Fruit fly (Drosophila melanogaster): Measurements from ENCODE around the gene CG9541.

CG9541 gene

DNA sequence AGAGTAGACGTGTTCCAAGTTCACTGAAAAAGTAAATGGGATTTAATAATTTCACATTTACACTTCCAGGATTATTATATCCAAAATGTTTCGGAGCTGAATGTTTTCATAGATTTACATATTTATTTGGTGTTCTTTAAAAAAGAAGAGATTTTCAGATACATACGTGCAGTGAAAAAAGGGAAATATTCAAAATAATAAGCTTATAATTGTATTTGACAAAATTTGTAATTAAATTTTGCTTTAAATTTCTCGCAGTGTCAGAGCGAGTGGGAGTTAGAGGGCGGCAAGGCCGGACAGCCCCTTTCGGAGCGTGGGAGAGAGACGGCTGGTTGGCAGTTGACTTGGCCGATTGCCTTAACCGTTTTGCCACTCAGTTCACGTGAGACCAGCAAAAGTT, 38.2 kb downstream of the CG9541 start, which contains the start of gene Tsp29Fb (continued):
- TF ChIP-seq CG7963 (GFP tag; IDR thresholded peaks at IDR 0.05; ENCODE audit: partially characterized antibody) = no peak
- TF ChIP-seq YL-1 (GFP tag; optimal IDR thresholded peaks at IDR 0.05) = no peak
- TF ChIP-seq Rx (GFP tag; IDR thresholded peaks at IDR 0.05) = peak; percentile 47; the same call in 1 of the 2 replicates
- TF ChIP-seq tgo (GFP tag; IDR thresholded peaks at IDR 0.05) = peak; percentile 80
- no peak for TF ChIP-seq Camta (GFP tag; optimal IDR thresholded peaks at IDR 0.05)
- TF ChIP-seq CG30403 (GFP tag; optimal IDR thresholded peaks at IDR 0.05) = peak; percentile 87
- no peak for TF ChIP-seq otp (GFP tag; IDR thresholded peaks at IDR 0.05)
- peak; percentile 16 for TF ChIP-seq CG1792 (GFP tag; optimal IDR thresholded peaks at IDR 0.05)
- no peak for TF ChIP-seq toy (GFP tag; IDR thresholded peaks at IDR 0.05)
- TF ChIP-seq Sry-δ (GFP tag; optimal IDR thresholded peaks at IDR 0.05) = peak; percentile 7
- TF ChIP-seq lola (GFP tag; optimal IDR thresholded peaks at IDR 0.05) = no peak
- no peak for TF ChIP-seq peb (GFP tag; IDR thresholded peaks at IDR 0.05)
- no peak for TF ChIP-seq CG43689 (GFP tag; IDR thresholded peaks at IDR 0.05)
- TF ChIP-seq Vsx1 (GFP tag; optimal IDR thresholded peaks at IDR 0.05) = no peak
- TF ChIP-seq CG8290 (GFP tag; optimal IDR thresholded peaks at IDR 0.05) = no peak
- peak in 1 of 2 experiments; percentile 10 for TF ChIP-seq CG8290 (tag; optimal IDR thresholded peaks at IDR 0.05)
- peak; percentile 31 for TF ChIP-seq onecut (GFP tag; IDR thresholded peaks at IDR 0.05)
- no peak for TF ChIP-seq Lim3 (GFP tag; IDR thresholded peaks at IDR 0.05)
- peak; percentile 87 for TF ChIP-seq CG13424 (tag; optimal IDR thresholded peaks at IDR 0.05)
- no peak for TF ChIP-seq en (GFP tag; optimal IDR thresholded peaks at IDR 0.05)
- TF ChIP-seq Atf3 (GFP tag; optimal IDR thresholded peaks at IDR 0.05) = no peak
- TF ChIP-seq CG6175 (GFP tag; IDR thresholded peaks at IDR 0.05) = no peak
- peak; percentile 54 for TF ChIP-seq CHES-1-like (GFP tag; optimal IDR thresholded peaks at IDR 0.05)
- peak; percentile 40 for TF ChIP-seq Side (GFP tag; optimal IDR thresholded peaks at IDR 0.05)
- peak; percentile 38 for TF ChIP-seq CG18764 (GFP tag; optimal IDR thresholded peaks at IDR 0.05)
- TF ChIP-seq grau (tag; optimal IDR thresholded peaks at IDR 0.05) = peak; percentile 87
- peak; percentile 92 for TF ChIP-seq CG18599 (GFP tag; optimal IDR thresholded peaks at IDR 0.05)
- TF ChIP-seq Mes4 (GFP tag; optimal IDR thresholded peaks at IDR 0.05) = no peak
- no peak for TF ChIP-seq CG11398 (GFP tag; optimal IDR thresholded peaks at IDR 0.05)
- peak; percentile 49; the same call in 1 of the 2 replicates for TF ChIP-seq CG14667 (GFP tag; IDR thresholded peaks at IDR 0.05)
- no peak for TF ChIP-seq CG17912 (GFP tag; optimal IDR thresholded peaks at IDR 0.05)
- TF ChIP-seq bowl (GFP tag; IDR thresholded peaks at IDR 0.05) = no peak
- peak; percentile 75 for TF ChIP-seq lmd (GFP tag; IDR thresholded peaks at IDR 0.05)
- TF ChIP-seq pho (GFP tag; optimal IDR thresholded peaks at IDR 0.05) = peak; percentile 60
- no peak for TF ChIP-seq chm (GFP tag; IDR thresholded peaks at IDR 0.05)
- TF ChIP-seq Dek (tag; optimal IDR thresholded peaks at IDR 0.05) = peak; percentile 86
- TF ChIP-seq ase (GFP tag; IDR thresholded peaks at IDR 0.05) = 0 out of 3 replicates have a peak, but pooled peaks have one; percentile 19
- no peak for TF ChIP-seq pfk (GFP tag; optimal IDR thresholded peaks at IDR 0.05)
- TF ChIP-seq dmrt11E (tag; optimal IDR thresholded peaks at IDR 0.05) = no peak
- no peak for TF ChIP-seq Dfd (GFP tag; optimal IDR thresholded peaks at IDR 0.05)
- peak; percentile 67 for TF ChIP-seq CG3847 (GFP tag; IDR thresholded peaks at IDR 0.05)
- TF ChIP-seq Ssrp (tag; optimal IDR thresholded peaks at IDR 0.05) = peak; percentile 67
- peak; percentile 73 for TF ChIP-seq Blimp-1 (GFP tag; optimal IDR thresholded peaks at IDR 0.05)
- TF ChIP-seq Dip2 (GFP tag; IDR thresholded peaks at IDR 0.05) = no peak
- TF ChIP-seq CG1647 (GFP tag; optimal IDR thresholded peaks at IDR 0.05) = peak; percentile 9
- peak; percentile 62 for TF ChIP-seq CG6683 (GFP tag; optimal IDR thresholded peaks at IDR 0.05)
- TF ChIP-seq BtbVII (GFP tag; optimal IDR thresholded peaks at IDR 0.05) = peak; percentile 70
- no peak for TF ChIP-seq btn (GFP tag; optimal IDR thresholded peaks at IDR 0.05)
- peak; percentile 62 for TF ChIP-seq odd (GFP tag; optimal IDR thresholded peaks at IDR 0.05)
- TF ChIP-seq gce (GFP tag; IDR thresholded peaks at IDR 0.05) = no peak
- TF ChIP-seq CG7786 (GFP tag; optimal IDR thresholded peaks at IDR 0.05) = peak; percentile 71
- 0 out of 2 replicates have a peak, but pooled peaks have one; percentile 34 for TF ChIP-seq cas (GFP tag; IDR thresholded peaks at IDR 0.05)

Data from whole organism, embryonic.